Worm (Caenorhabditis elegans): ENCODE data around the gene unc-105.

- no peak for TF ChIP-seq K02D7.2 (tag; optimal IDR thresholded peaks at IDR 0.05)
- no peak for TF ChIP-seq nfya-1 (tag; optimal IDR thresholded peaks at IDR 0.05)
- TF ChIP-seq K09A11.1 (tag; optimal IDR thresholded peaks at IDR 0.05; ENCODE audit: insufficient read depth) = no peak
- TF ChIP-seq unc-86 (tag; optimal IDR thresholded peaks at IDR 0.05) = no peak
- no peak for TF ChIP-seq elt-2 (tag; optimal IDR thresholded peaks at IDR 0.05)
- no peak for TF ChIP-seq lim-6 (tag; optimal IDR thresholded peaks at IDR 0.05)
- no peak for TF ChIP-seq hlh-30 (tag; optimal IDR thresholded peaks at IDR 0.05; ENCODE audit: insufficient read depth)
Observed at ce11 chrII:8160916-8161315, 44.7 kb downstream of the unc-105 start.

Data from whole organism, late embryonic.